Fruit fly (Drosophila melanogaster) whole organism, adult: Measurements from ENCODE around the gene CG13048.

Experiments used
- CG11617 ChIP-seq: fragments of 200-800 bp; sonication (Bioruptor generic); optimal IDR thresholded peaks from 2 replicates; lab custom pipeline; 2017; ENCODE audit warnings: mild to moderate bottlenecking, missing biosample characterization, missing genetic modification reagents, missing genetic modification characterization
- CG12768 ChIP-seq: fragments of 200-800 bp; sonication (Bioruptor generic); optimal IDR thresholded peaks from 2 replicates; lab custom pipeline; 2017; ENCODE audit warnings: missing biosample characterization, missing genetic modification characterization, mild to moderate bottlenecking, moderate library complexity, missing genetic modification reagents
- CG14711 ChIP-seq: fragments of 200-800 bp; sonication (Bioruptor generic); optimal IDR thresholded peaks from 2 replicates; lab custom pipeline; 2018; ENCODE audit warnings: missing biosample characterization, mild to moderate bottlenecking, missing genetic modification characterization, moderate library complexity
- CG1620 ChIP-seq: fragments of 200-800 bp; sonication (Bioruptor generic); optimal IDR thresholded peaks from 2 replicates; lab custom pipeline; 2016; ENCODE audit warnings: missing biosample characterization, missing genetic modification characterization
- CG33017 ChIP-seq: fragments of 200-800 bp; sonication (Bioruptor generic); optimal IDR thresholded peaks from 2 replicates; lab custom pipeline; 2018; ENCODE audit warnings: missing biosample characterization, mild to moderate bottlenecking, missing genetic modification characterization, moderate library complexity
- CG5204 ChIP-seq: fragments of 200-800 bp; sonication (Bioruptor generic); optimal IDR thresholded peaks from 2 replicates; lab custom pipeline; 2016; ENCODE audit warnings: missing biosample characterization, missing genetic modification characterization
- CG7045 ChIP-seq: fragments of 200-800 bp; sonication (Bioruptor generic); optimal IDR thresholded peaks from 2 replicates; lab custom pipeline; 2017; ENCODE audit warnings: missing biosample characterization, mild to moderate bottlenecking, missing genetic modification characterization
- CG7101 ChIP-seq: fragments of 200-800 bp; sonication (Bioruptor generic); optimal IDR thresholded peaks from 2 replicates; lab custom pipeline; 2018; ENCODE audit warnings: missing biosample characterization, mild to moderate bottlenecking, missing genetic modification characterization, moderate library complexity
- Clk ChIP-seq: fragments of 200-800 bp; sonication (Bioruptor generic); optimal IDR thresholded peaks from 2 replicates; lab custom pipeline; 2017; ENCODE audit warnings: missing biosample characterization, missing genetic modification characterization
- Crg-1 ChIP-seq: fragments of 200-800 bp; sonication (Bioruptor generic); optimal IDR thresholded peaks from 2 replicates; lab custom pipeline; 2016; ENCODE audit warnings: missing biosample characterization, missing genetic modification characterization
- Hr96 ChIP-seq: fragments of 200-800 bp; sonication (Bioruptor generic); optimal IDR thresholded peaks from 2 replicates; lab custom pipeline; 2016; ENCODE audit warnings: missing biosample characterization, missing genetic modification characterization
- Mnt ChIP-seq: fragments of 200-800 bp; sonication (Bioruptor generic); optimal IDR thresholded peaks from 2 replicates; lab custom pipeline; 2016; ENCODE audit warnings: missing biosample characterization, mild to moderate bottlenecking, missing genetic modification characterization
- bab1 ChIP-seq: fragments of 200-800 bp; sonication (Bioruptor generic); optimal IDR thresholded peaks from 3 replicates; lab custom pipeline; 2019; ENCODE audit warnings: missing biosample characterization, mild to moderate bottlenecking, missing genetic modification characterization, moderate library complexity
- cic ChIP-seq: fragments of 200-800 bp; sonication (Bioruptor generic); optimal IDR thresholded peaks from 2 replicates; lab custom pipeline; 2017; ENCODE audit warnings: missing biosample characterization, mild to moderate bottlenecking, missing genetic modification characterization, moderate library complexity
- cnc ChIP-seq, 2 experiments: fragments of >200 bp; optimal IDR thresholded peaks; 2 replicates each; lab custom pipeline; 2017
- kay ChIP-seq: fragments of 200-800 bp; sonication (Bioruptor generic); peaks from one replicate; lab custom pipeline; 2016; ENCODE audit warnings: missing biosample characterization, missing genetic modification characterization, borderline replicate concordance
- ovo ChIP-seq: fragments of 200-800 bp; sonication (Bioruptor generic); optimal IDR thresholded peaks from 2 replicates; lab custom pipeline; 2016; ENCODE audit warnings: missing biosample characterization, missing genetic modification characterization
- pad ChIP-seq: fragments of 200-800 bp; sonication (Bioruptor generic); optimal IDR thresholded peaks from 3 replicates; lab custom pipeline; 2017; ENCODE audit warnings: missing biosample characterization, missing genetic modification characterization, mild to moderate bottlenecking, moderate library complexity, missing genetic modification reagents
- tj ChIP-seq: fragments of 200-800 bp; sonication (Bioruptor generic); optimal IDR thresholded peaks from 3 replicates; lab custom pipeline; 2017; ENCODE audit warnings: missing biosample characterization, mild to moderate bottlenecking, missing genetic modification characterization, moderate library complexity
- toe ChIP-seq: fragments of 200-800 bp; sonication (Bioruptor generic); optimal IDR thresholded peaks from 2 replicates; lab custom pipeline; 2016; ENCODE audit warnings: missing biosample characterization, missing genetic modification characterization

The CG13048 gene

dm6 chr3L:16241296-16241695 is 42.4 kb downstream of the CG13048 start:
- TF ChIP-seq cnc (optimal IDR thresholded peaks at IDR 0.05; lab: Kevin White, UChicago) (no peak), CG5204 (GFP tag; lab: Kevin White, UChicago) (no peak), cic (GFP tag; lab: Kevin White, UChicago) (no peak), toe (no peak), pad (GFP tag; lab: Kevin White, UChicago) (no peak), Mnt (GFP tag; lab: Kevin White, UChicago) (no peak), CG7045 (GFP tag; lab: Kevin White, UChicago) (no peak), CG33017 (tag; lab: Kevin White, UChicago) (no peak), Crg-1 (GFP tag; lab: Kevin White, UChicago) (no peak), CG11617 (no peak), ovo (no peak), kay (GFP tag; lab: Kevin White, UChicago) (no peak), CG14711 (no peak), tj (GFP tag; lab: Kevin White, UChicago) (no peak), CG1620 (GFP tag; lab: Kevin White, UChicago) (no peak), Hr96 (no peak), CG7101 (tag; lab: Kevin White, UChicago) (no peak), Clk (GFP tag; lab: Kevin White, UChicago) (no peak)

- TF ChIP-seq toe = peak; percentile 21
- peak; percentile 79 for TF ChIP-seq tj (GFP tag; lab: Kevin White, UChicago)
- TF ChIP-seq CG12768 (GFP tag; lab: Kevin White, UChicago) = peak; percentile 70
- peak; percentile 48 for TF ChIP-seq CG7101 (tag; lab: Kevin White, UChicago)
- peak; percentile 65 for TF ChIP-seq cic (GFP tag; lab: Kevin White, UChicago)
- TF ChIP-seq kay (GFP tag; lab: Kevin White, UChicago) = peak; percentile 89
- peak; percentile 43 for TF ChIP-seq Mnt (GFP tag; lab: Kevin White, UChicago)
- TF ChIP-seq CG7045 (GFP tag; lab: Kevin White, UChicago) = peak; percentile 16
- TF ChIP-seq CG14711 = peak; percentile 23
- TF ChIP-seq bab1 (GFP tag; lab: Kevin White, UChicago) = no peak
- no peak for TF ChIP-seq CG5204 (GFP tag; lab: Kevin White, UChicago)
- peak; percentile 34 for TF ChIP-seq ovo
- TF ChIP-seq Crg-1 (GFP tag; lab: Kevin White, UChicago) = no peak
- TF ChIP-seq Hr96 = no peak
- TF ChIP-seq CG33017 (tag; lab: Kevin White, UChicago) = peak; percentile 28
- TF ChIP-seq CG11617 = peak; percentile 61
- TF ChIP-seq CG1620 (GFP tag; lab: Kevin White, UChicago) = no peak
- TF ChIP-seq Clk (GFP tag; lab: Kevin White, UChicago) = no peak
- TF ChIP-seq cnc (optimal IDR thresholded peaks at IDR 0.05; lab: Kevin White, UChicago) = peak in 1 of 2 experiments; percentile 53
- TF ChIP-seq pad (GFP tag; lab: Kevin White, UChicago) = no peak
Observed at dm6 chr3L:16233850-16234494, 49.7 kb downstream of the CG13048 start.

- TF ChIP-seq Mnt (GFP tag; lab: Kevin White, UChicago) (no peak), kay (GFP tag; lab: Kevin White, UChicago) (peak; percentile 9), bab1 (GFP tag; lab: Kevin White, UChicago) (peak; percentile 10)
Observed at dm6 chr3L:16232924-16233323, 50.8 kb downstream of the CG13048 start, which contains the start of gene Hsc20. Gene Hsc20, plus strand, starts transcription at chr3L:16233127.
